Worm (Caenorhabditis elegans): ENCODE measurements around the gene C47D12.4.
A peak's percentile ranks its signal among the peaks of the same experiment; 100 is the strongest.

C47D12.4 gene

DNA sequence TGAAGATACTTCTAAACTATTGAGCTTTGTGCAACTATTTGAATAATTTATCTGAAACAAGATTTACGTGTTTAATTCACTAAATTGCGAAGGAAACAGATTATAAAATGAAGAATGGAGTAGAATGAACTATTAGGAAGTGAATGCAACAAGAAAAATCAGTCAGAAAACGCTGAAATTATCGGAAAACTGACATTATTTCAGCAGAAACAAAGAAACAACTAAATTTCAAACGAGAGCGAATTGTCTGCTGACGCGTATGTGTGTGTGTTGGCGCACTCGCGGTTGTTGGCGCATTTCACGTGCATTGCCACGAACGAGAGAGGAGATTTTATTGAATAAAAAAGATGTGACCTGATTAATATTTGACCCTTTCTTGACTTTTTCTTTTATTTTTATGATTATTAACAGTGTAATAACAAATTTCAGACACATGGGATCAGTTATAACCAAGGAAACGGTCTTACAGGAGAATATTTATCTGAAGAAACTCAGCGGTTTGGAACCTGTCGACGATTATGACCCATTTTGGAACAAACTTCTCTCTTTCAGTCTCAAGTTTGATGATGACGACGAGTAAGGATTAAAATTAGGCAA, 5.6 kb upstream of the C47D12.4 start, which contains the start of the genes trr-1 and C47D12.2:
Gene trr-1 (minus strand): TSS at position 51 of the 597 bp plus-strand sequence.
Gene C47D12.2 (plus strand): TSS at position 430 of the 597 bp plus-strand sequence.
- TF ChIP-seq swsn-7 (tag; optimal IDR thresholded peaks at IDR 0.05) (peak; percentile 68), elt-2 (tag; optimal IDR thresholded peaks at IDR 0.05) (peak; percentile 5), mef-2 (tag; optimal IDR thresholded peaks at IDR 0.05) (no peak), nhr-28 (tag; optimal IDR thresholded peaks at IDR 0.05) (no peak), hpl-2 (GFP tag; optimal IDR thresholded peaks at IDR 0.05) (peak; percentile 58), lin-13 (GFP tag; optimal IDR thresholded peaks at IDR 0.05) (peak; percentile 39), lin-15B (tag; optimal IDR thresholded peaks at IDR 0.05) (peak; percentile 62), sox-4 (tag; optimal IDR thresholded peaks at IDR 0.05) (no peak), dsc-1 (tag; optimal IDR thresholded peaks at IDR 0.05) (no peak), lir-3 (tag; optimal IDR thresholded peaks at IDR 0.05; ENCODE audit: poor library complexity) (peak; percentile 36), nhr-71 (tag; optimal IDR thresholded peaks at IDR 0.05) (no peak), unc-30 (tag; optimal IDR thresholded peaks at IDR 0.05) (no peak), alr-1 (tag; optimal IDR thresholded peaks at IDR 0.05; ENCODE audit: borderline replicate concordance) (no peak), ceh-82 (tag; optimal IDR thresholded peaks at IDR 0.05) (peak; percentile 42 to 77 (median 74)), ceh-8 (GFP tag; optimal IDR thresholded peaks at IDR 0.05) (no peak), sptf-1 (tag; optimal IDR thresholded peaks at IDR 0.05) (no peak), nhr-20 (tag; optimal IDR thresholded peaks at IDR 0.05) (peak; percentile 68), blmp-1 (tag; optimal IDR thresholded peaks at IDR 0.05) (no peak), Y116A8C.19 (tag; optimal IDR thresholded peaks at IDR 0.05; ENCODE audit: borderline replicate concordance) (no peak), unc-62 (GFP tag; optimal IDR thresholded peaks at IDR 0.05) (no peak), nhr-47 (tag; optimal IDR thresholded peaks at IDR 0.05) (no peak), dpl-1 (GFP tag; optimal IDR thresholded peaks at IDR 0.05) (peak; percentile 81 to 88 (median 87)), zag-1 (tag; optimal IDR thresholded peaks at IDR 0.05) (no peak), xbp-1 (tag; optimal IDR thresholded peaks at IDR 0.05) (peak; percentile 79), efl-3 (GFP tag; optimal IDR thresholded peaks at IDR 0.05) (no peak), ceh-63 (GFP tag; optimal IDR thresholded peaks at IDR 0.05) (no peak), nhr-11 (tag; optimal IDR thresholded peaks at IDR 0.05) (no peak), pag-3 (tag; optimal IDR thresholded peaks at IDR 0.05; ENCODE audit: borderline replicate concordance, insufficient read depth) (no peak), snu-23 (GFP tag; optimal IDR thresholded peaks at IDR 0.05) (peak; percentile 82), lin-35 (GFP tag; optimal IDR thresholded peaks at IDR 0.05) (peak; percentile 85 to 91), hlh-17 (GFP tag; optimal IDR thresholded peaks at IDR 0.05; ENCODE audit: borderline replicate concordance) (no peak), tlp-1 (tag; optimal IDR thresholded peaks at IDR 0.05) (no peak), tbx-2 (tag; optimal IDR thresholded peaks at IDR 0.05) (no peak), vab-15 (tag; optimal IDR thresholded peaks at IDR 0.05) (no peak), pax-3 (tag; optimal IDR thresholded peaks at IDR 0.05) (no peak), ces-1 (GFP tag; optimal IDR thresholded peaks at IDR 0.05) (no peak), lin-39 (tag; optimal IDR thresholded peaks at IDR 0.05) (no peak), nhr-76 (tag; optimal IDR thresholded peaks at IDR 0.05) (no peak), F16B12.6 (tag; optimal IDR thresholded peaks at IDR 0.05) (peak; percentile 64), isw-1 (GFP tag; IDR thresholded peaks at IDR 0.05) (peak; percentile 47), fkh-8 (tag; optimal IDR thresholded peaks at IDR 0.05) (peak; percentile 26), elt-3 (tag; optimal IDR thresholded peaks at IDR 0.05) (no peak), nhr-237 (tag; optimal IDR thresholded peaks at IDR 0.05) (no peak), fkh-10 (GFP tag; optimal IDR thresholded peaks at IDR 0.05) (no peak), ztf-4 (tag; optimal IDR thresholded peaks at IDR 0.05) (no peak), nhr-12 (tag; optimal IDR thresholded peaks at IDR 0.05) (no peak), unc-86 (tag; optimal IDR thresholded peaks at IDR 0.05) (peak; percentile 48), C04F5.9 (tag; optimal IDR thresholded peaks at IDR 0.05) (no peak), nhr-90 (tag; optimal IDR thresholded peaks at IDR 0.05; ENCODE audit: poor library complexity) (no peak), unc-130 (tag; optimal IDR thresholded peaks at IDR 0.05) (peak; percentile 24), ets-5 (GFP tag; IDR thresholded peaks at IDR 0.05) (no peak), jun-1 (tag; optimal IDR thresholded peaks at IDR 0.05) (peak; percentile 44)

Measured in whole organism, L1 larva.